Fruit fly (Drosophila melanogaster) whole organism, embryonic: ENCODE results near the gene CG14341.

Source experiments
- CG14710 ChIP-seq: fragments of 200-800 bp; sonication (Bioruptor generic); optimal IDR thresholded peaks from 3 replicates; lab custom pipeline; 2019; ENCODE audit warnings: missing biosample characterization, mild to moderate bottlenecking, missing genetic modification characterization, moderate library complexity
- CG15269 ChIP-seq: fragments of 200-800 bp; sonication (Bioruptor generic); optimal IDR thresholded peaks from 2 replicates; lab custom pipeline; 2018; ENCODE audit warnings: missing biosample characterization, mild to moderate bottlenecking, missing genetic modification characterization, moderate library complexity
- CG15479 ChIP-seq: fragments of 200-800 bp; sonication (Bioruptor generic); optimal IDR thresholded peaks from 3 replicates; lab custom pipeline; 2019; ENCODE audit warnings: missing biosample characterization, mild to moderate bottlenecking, missing genetic modification characterization, moderate library complexity
- CG1603 ChIP-seq: fragments of 200-800 bp; sonication (Bioruptor generic); optimal IDR thresholded peaks from 2 replicates; lab custom pipeline; 2019; ENCODE audit warnings: missing biosample characterization, mild to moderate bottlenecking, missing genetic modification characterization, moderate library complexity
- CG18011 ChIP-seq: fragments of 200-800 bp; sonication (Bioruptor generic); optimal IDR thresholded peaks from 2 replicates; lab custom pipeline; 2017; ENCODE audit warnings: missing biosample characterization, missing genetic modification characterization, mild to moderate bottlenecking, moderate library complexity, missing genotype
- CG2120 ChIP-seq: fragments of 200-800 bp; sonication (Bioruptor generic); optimal IDR thresholded peaks from 3 replicates; lab custom pipeline; 2016; ENCODE audit warnings: missing biosample characterization, missing genetic modification characterization
- CG31224 ChIP-seq: fragments of 200-800 bp; sonication (Bioruptor generic); IDR thresholded peaks from 2 replicates; pipeline ENCODE4 v1.3.6; 2022; ENCODE audit warnings: missing biosample characterization, missing genetic modification characterization
- CG34376 ChIP-seq: fragments of 200-800 bp; sonication (Bioruptor generic); optimal IDR thresholded peaks from 2 replicates; lab custom pipeline; 2018; ENCODE audit warnings: missing biosample characterization, mild to moderate bottlenecking, missing genetic modification characterization
- CG4617 ChIP-seq: fragments of 200-800 bp; sonication (Bioruptor generic); optimal IDR thresholded peaks from 3 replicates; lab custom pipeline; 2016; ENCODE audit warnings: missing biosample characterization, missing genetic modification characterization, borderline replicate concordance
- CG7839 ChIP-seq: fragments of 200-800 bp; sonication (Bioruptor generic); optimal IDR thresholded peaks from 3 replicates; lab custom pipeline; 2018; ENCODE audit warnings: missing biosample characterization, mild to moderate bottlenecking, missing genetic modification characterization, moderate library complexity
- CG8924 ChIP-seq: fragments of 200-800 bp; optimal IDR thresholded peaks from 3 replicates; lab custom pipeline; 2019; ENCODE audit warnings: missing biosample characterization, mild to moderate bottlenecking, missing genetic modification characterization, moderate library complexity
- D19A ChIP-seq: fragments of 200-800 bp; optimal IDR thresholded peaks from 3 replicates; lab custom pipeline; 2019; ENCODE audit warnings: missing biosample characterization, mild to moderate bottlenecking, missing genetic modification characterization, moderate library complexity
- Dip2 ChIP-seq: fragments of 200-800 bp; sonication (Bioruptor generic); IDR thresholded peaks from 2 replicates; pipeline ENCODE4 v1.3.6; 2022; ENCODE audit warnings: missing biosample characterization, missing genetic modification characterization
- HmgZ ChIP-seq: fragments of 200-800 bp; sonication (Bioruptor generic); optimal IDR thresholded peaks from 2 replicates; lab custom pipeline; 2018; ENCODE audit warnings: missing biosample characterization, mild to moderate bottlenecking, missing genetic modification characterization
- Hr39 ChIP-seq: fragments of >200 bp; optimal IDR thresholded peaks from 2 replicates; lab custom pipeline; 2017
- Jarid2 ChIP-seq: fragments of 200-800 bp; sonication (Bioruptor generic); optimal IDR thresholded peaks from 3 replicates; lab custom pipeline; 2017; ENCODE audit warnings: mild to moderate bottlenecking, missing biosample characterization, missing genetic modification reagents, missing genetic modification characterization
- PHDP ChIP-seq: fragments of 200-800 bp; sonication (Bioruptor generic); optimal IDR thresholded peaks from 3 replicates; lab custom pipeline; 2018; ENCODE audit warnings: missing biosample characterization, mild to moderate bottlenecking, missing genetic modification characterization, moderate library complexity
- Pdp1 ChIP-seq, 2 experiments: fragments of 200-800 bp; sonication (Bioruptor generic); optimal IDR thresholded peaks; 3 replicates each; lab custom pipeline; 2016; ENCODE audit warnings: missing biosample characterization in 2 of 2, missing genetic modification characterization in 2 of 2, mild to moderate bottlenecking in 1 of 2, moderate library complexity in 1 of 2
- Sox100B ChIP-seq: fragments of 200-800 bp; sonication (Bioruptor generic); optimal IDR thresholded peaks from 3 replicates; lab custom pipeline; 2018; ENCODE audit warnings: missing biosample characterization, mild to moderate bottlenecking, missing genetic modification characterization
- Sox102F ChIP-seq: fragments of 200-800 bp; sonication (Bioruptor generic); optimal IDR thresholded peaks from 2 replicates; lab custom pipeline; 2018; ENCODE audit warnings: missing biosample characterization, mild to moderate bottlenecking, missing genetic modification characterization, moderate library complexity
- Trl ChIP-seq, 3 experiments: fragments of >200 bp in 2 of 3; fragments of 200-800 bp in 1 of 3; sonication (Bioruptor generic) in 1 of 3; optimal IDR thresholded peaks; 2 replicates in 1 of 3; 3 replicates in 2 of 3; lab custom pipeline; 2016 to 2017; ENCODE audit warnings: missing biosample characterization in 1 of 3, missing genetic modification characterization in 1 of 3
- ase ChIP-seq: fragments of 200-800 bp; sonication (Bioruptor generic); IDR thresholded peaks from 3 replicates; pipeline ENCODE4 v1.3.6; 2022; ENCODE audit warnings: missing biosample characterization, missing genetic modification characterization
- dimm ChIP-seq: fragments of 200-800 bp; sonication (Bioruptor generic); IDR thresholded peaks from 2 replicates; pipeline ENCODE4 v1.3.6; 2022; ENCODE audit warnings: missing biosample characterization, missing genetic modification characterization
- exex ChIP-seq: fragments of 200-800 bp; sonication (Bioruptor generic); optimal IDR thresholded peaks from 4 replicates; lab custom pipeline; 2018; ENCODE audit warnings: missing biosample characterization, mild to moderate bottlenecking, missing genetic modification characterization, moderate library complexity
- fd64A ChIP-seq: fragments of 200-800 bp; sonication (Bioruptor generic); optimal IDR thresholded peaks from 3 replicates; lab custom pipeline; 2018; ENCODE audit warnings: missing biosample characterization, mild to moderate bottlenecking, missing genetic modification characterization
- fd96Cb ChIP-seq: fragments of 200-800 bp; sonication (Bioruptor generic); optimal IDR thresholded peaks from 2 replicates; lab custom pipeline; 2018; ENCODE audit warnings: missing biosample characterization, mild to moderate bottlenecking, missing genetic modification characterization, moderate library complexity
- fru ChIP-seq: fragments of >200 bp; optimal IDR thresholded peaks from 2 replicates; lab custom pipeline; 2017
- grn ChIP-seq: fragments of 200-800 bp; sonication (Bioruptor generic); optimal IDR thresholded peaks from 3 replicates; lab custom pipeline; 2017; ENCODE audit warnings: missing biosample characterization, missing genetic modification characterization
- mirr ChIP-seq: fragments of 200-800 bp; sonication (Bioruptor generic); optimal IDR thresholded peaks from 3 replicates; lab custom pipeline; 2018; ENCODE audit warnings: missing biosample characterization, mild to moderate bottlenecking, missing genetic modification characterization
- nau ChIP-seq: fragments of 200-800 bp; sonication (Bioruptor generic); optimal IDR thresholded peaks from 3 replicates; lab custom pipeline; 2017; ENCODE audit warnings: missing biosample characterization, mild to moderate bottlenecking, missing genetic modification characterization, missing genetic modification reagents
- p53 ChIP-seq: fragments of 200-800 bp; sonication (Bioruptor generic); optimal IDR thresholded peaks from 2 replicates; lab custom pipeline; 2016; ENCODE audit warnings: missing biosample characterization, missing genetic modification characterization
- phol ChIP-seq: fragments of 200-800 bp; sonication (Bioruptor generic); optimal IDR thresholded peaks from 3 replicates; lab custom pipeline; 2018; ENCODE audit warnings: missing biosample characterization, mild to moderate bottlenecking, missing genetic modification characterization, moderate library complexity
- pros ChIP-seq: fragments of 200-800 bp; sonication (Bioruptor generic); optimal IDR thresholded peaks from 3 replicates; lab custom pipeline; 2019; ENCODE audit warnings: missing biosample characterization, mild to moderate bottlenecking, missing genetic modification characterization, moderate library complexity
- ranshi ChIP-seq: fragments of 200-800 bp; sonication (Bioruptor generic); IDR thresholded peaks from 2 replicates; pipeline ENCODE4 v1.3.6; 2022; ENCODE audit warnings: missing biosample characterization, missing genetic modification characterization
- rib ChIP-seq: fragments of 200-800 bp; sonication (Bioruptor generic); IDR thresholded peaks from 2 replicates; pipeline ENCODE4 v1.3.6; 2022; ENCODE audit warnings: missing biosample characterization, missing genetic modification characterization
- row ChIP-seq: fragments of 200-800 bp; sonication (Bioruptor generic); IDR thresholded peaks from 3 replicates; pipeline ENCODE4 v1.3.6; 2022; ENCODE audit warnings: missing biosample characterization, missing genetic modification characterization
- sens ChIP-seq: fragments of 200-800 bp; sonication (Bioruptor generic); peaks from one replicate; lab custom pipeline; 2016; ENCODE audit warnings: missing biosample characterization, missing genetic modification characterization
- slbo ChIP-seq: fragments of 200-800 bp; sonication (Bioruptor generic); IDR thresholded peaks from 2 replicates; pipeline ENCODE4 v1.3.6; 2022; ENCODE audit warnings: missing biosample characterization, missing genetic modification characterization
- so ChIP-seq: fragments of 200-800 bp; sonication (Bioruptor generic); IDR thresholded peaks from 3 replicates; pipeline ENCODE4 v1.3.6; 2022; ENCODE audit warnings: missing biosample characterization, missing genetic modification characterization
- stc ChIP-seq: fragments of 200-800 bp; sonication (Bioruptor generic); IDR thresholded peaks from 2 replicates; pipeline ENCODE4 v1.3.6; 2022; ENCODE audit warnings: missing biosample characterization, missing genetic modification characterization
- tin ChIP-seq: fragments of 200-800 bp; sonication (Bioruptor generic); optimal IDR thresholded peaks from 3 replicates; lab custom pipeline; 2016; ENCODE audit warnings: missing biosample characterization, missing genetic modification characterization
- z ChIP-seq: fragments of 200-800 bp; sonication (Bioruptor generic); IDR thresholded peaks from 3 replicates; pipeline ENCODE4 v1.3.6; 2022; ENCODE audit warnings: missing biosample characterization, missing genetic modification characterization
- zfh2 ChIP-seq: fragments of 200-800 bp; sonication (Bioruptor generic); optimal IDR thresholded peaks from 2 replicates; lab custom pipeline; 2016; ENCODE audit warnings: missing biosample characterization, missing genetic modification characterization

CG14341 gene

dm6 chr2L:1152693-1153092, 13.6 kb upstream of the CG14341 start:
- no peak for TF ChIP-seq CG2120 (GFP tag; lab: Kevin White, UChicago)
- peak; percentile 83 for TF ChIP-seq Hr39 (lab: Kevin White, UChicago)
- TF ChIP-seq, all 482 proteins: peak for 1

dm6 chr2L:1156592-1157249, 9.6 kb upstream of the CG14341 start:
- TF ChIP-seq PHDP (tag; lab: Kevin White, UChicago) (peak; percentile 20), D19A (tag; lab: Kevin White, UChicago) (peak; percentile 91), fru (no peak), CG15479 (GFP tag; lab: Kevin White, UChicago) (peak; percentile 3), Sox102F (GFP tag; lab: Kevin White, UChicago) (peak; percentile 5), CG4617 (GFP tag; lab: Kevin White, UChicago) (no peak), sens (GFP tag; lab: Kevin White, UChicago) (peak; percentile 47), row (GFP tag; lab: Robert Waterston, UW) (peak; percentile 41; the same call in 2 of the 3 replicates), CG1603 (peak; percentile 25), CG8924 (tag; lab: Kevin White, UChicago) (peak; percentile 14)

- TF ChIP-seq stc (GFP tag; lab: Robert Waterston, UW) (no peak), z (GFP tag; lab: Robert Waterston, UW) (peak; percentile 47; the same call in 1 of the 3 replicates), CG31224 (GFP tag; lab: Robert Waterston, UW) (no peak), slbo (GFP tag; lab: Robert Waterston, UW) (0 out of 2 replicates have a peak, but pooled peaks have one; percentile 8), so (GFP tag; lab: Robert Waterston, UW) (0 out of 3 replicates have a peak, but pooled peaks have one; percentile 20), nau (GFP tag; lab: Kevin White, UChicago) (no peak), Pdp1 (GFP tag; optimal IDR thresholded peaks at IDR 0.05; lab: Kevin White, UChicago) (peak in 1 of 2 experiments; percentile 92), sens (GFP tag; lab: Kevin White, UChicago) (peak; percentile 60), p53 (GFP tag; lab: Kevin White, UChicago) (peak; percentile 21), HmgZ (peak; percentile 20), grn (GFP tag; lab: Kevin White, UChicago) (peak; percentile 80), CG7839 (tag; lab: Kevin White, UChicago) (no peak), CG34376 (GFP tag; lab: Kevin White, UChicago) (peak; percentile 20), CG15269 (tag; lab: Kevin White, UChicago) (no peak), pros (GFP tag; lab: Kevin White, UChicago) (peak; percentile 60), mirr (GFP tag; lab: Kevin White, UChicago) (peak; percentile 33), fd64A (GFP tag; lab: Kevin White, UChicago) (no peak), phol (tag; lab: Kevin White, UChicago) (peak; percentile 38), Sox100B (GFP tag; lab: Kevin White, UChicago) (no peak), exex (tag; lab: Kevin White, UChicago) (peak; percentile 64)
These were observed 9.0 kb upstream of the CG14341 start for dm6 chr2L:1157357-1157678.

- no peak for TF ChIP-seq CG4617 (GFP tag; lab: Kevin White, UChicago)
- TF ChIP-seq CG18011 (GFP tag; lab: Kevin White, UChicago), result no peak
- TF ChIP-seq Dip2 (GFP tag; lab: Robert Waterston, UW), result no peak
- TF ChIP-seq zfh2 (GFP tag; lab: Kevin White, UChicago), result peak; percentile 42
- TF ChIP-seq ase (GFP tag; lab: Robert Waterston, UW), result no peak
- TF ChIP-seq ranshi, result peak; percentile 20; the same call in 1 of the 2 replicates
- TF ChIP-seq Trl (optimal IDR thresholded peaks at IDR 0.05; lab: Kevin White, UChicago), result peak in 1 of 2 experiments; percentile 30
- TF ChIP-seq Trl (GFP tag; optimal IDR thresholded peaks at IDR 0.05; lab: Kevin White, UChicago), result no peak
- TF ChIP-seq Jarid2 (GFP tag; lab: Kevin White, UChicago), result no peak
- TF ChIP-seq dimm (GFP tag; lab: Robert Waterston, UW), result no peak
- peak; percentile 11 for TF ChIP-seq fd96Cb
- TF ChIP-seq rib (GFP tag; lab: Robert Waterston, UW), result peak; percentile 88
- peak; percentile 38 for TF ChIP-seq CG14710
- no peak for TF ChIP-seq tin
These were observed 8.4 kb upstream of the CG14341 start, which contains the start of gene capt for dm6 chr2L:1157679-1158518. TSS of gene capt (minus strand) at chr2L:1158262.
